Worm (Caenorhabditis elegans) whole organism, early embryonic: ENCODE results near the gene T15B12.2.

ENCODE experiments used
- B0310.2 ChIP-seq: sonication (generic microtip); optimal IDR thresholded peaks from 2 replicates; lab custom pipeline; 2016; ENCODE audit warnings: mild to moderate bottlenecking, missing genetic modification characterization, missing compliant biosample characterization
- F13C5.2 ChIP-seq: sonication (generic microtip); optimal IDR thresholded peaks from 2 replicates; lab custom pipeline; 2017; ENCODE audit warnings: mild to moderate bottlenecking, missing genetic modification characterization, inconsistent platforms, missing compliant biosample characterization
- aly-1 ChIP-seq: sonication (generic microtip); optimal IDR thresholded peaks from 2 replicates; lab custom pipeline; 2016; ENCODE audit warnings: missing genetic modification characterization, missing compliant biosample characterization
- ama-1 ChIP-seq: fragments of 150-350 bp; optimal IDR thresholded peaks from 2 replicates; lab custom pipeline; 2014
- ceh-13 ChIP-seq: fragments of 200-800 bp; sonication (Bioruptor generic); optimal IDR thresholded peaks from 2 replicates; lab custom pipeline; 2018; ENCODE audit warnings: mild to moderate bottlenecking, missing genetic modification characterization, missing compliant biosample characterization
- ceh-36 ChIP-seq: sonication (generic microtip); optimal IDR thresholded peaks from 2 replicates; lab custom pipeline; 2016; ENCODE audit warnings: missing genetic modification characterization, inconsistent platforms, missing compliant biosample characterization
- ets-7 ChIP-seq: sonication (generic microtip); optimal IDR thresholded peaks from 2 replicates; lab custom pipeline; 2016; ENCODE audit warnings: missing genotype, missing genetic modification characterization, missing compliant biosample characterization
- flt-1 ChIP-seq: fragments of 200-800 bp; sonication (Bioruptor generic); IDR thresholded peaks from 2 replicates; pipeline ENCODE4 v1.3.6; 2022; ENCODE audit warnings: missing genetic modification characterization, missing compliant biosample characterization
- hmbx-1 ChIP-seq: sonication (generic microtip); optimal IDR thresholded peaks from 2 replicates; lab custom pipeline; 2016; ENCODE audit warnings: mild to moderate bottlenecking, missing genetic modification characterization, missing compliant biosample characterization
- hmg-4 ChIP-seq: fragments of 200-800 bp; sonication (Bioruptor generic); optimal IDR thresholded peaks from 2 replicates; lab custom pipeline; 2018; ENCODE audit warnings: mild to moderate bottlenecking, missing genetic modification characterization, missing compliant biosample characterization
- hnd-1 ChIP-seq: sonication (generic microtip); optimal IDR thresholded peaks from 2 replicates; lab custom pipeline; 2016; ENCODE audit warnings: missing genetic modification characterization, missing compliant biosample characterization
- pes-1 ChIP-seq: fragments of 200-800 bp; sonication (Bioruptor generic); IDR thresholded peaks from 2 replicates; pipeline ENCODE4 v1.3.6; 2022; ENCODE audit warnings: missing genetic modification reagents, missing genetic modification characterization, missing compliant biosample characterization
- scrt-1 ChIP-seq: fragments of 200-800 bp; sonication (Bioruptor generic); IDR thresholded peaks from 2 replicates; pipeline ENCODE4 v1.3.6; 2022; ENCODE audit warnings: missing genetic modification characterization, missing compliant biosample characterization
- sea-1 ChIP-seq: fragments of 200-800 bp; sonication (Bioruptor generic); conservative IDR thresholded peaks from 2 replicates; pipeline ENCODE4 v1.3.6; 2022; ENCODE audit warnings: missing genetic modification characterization, missing compliant biosample characterization
- tbx-11 ChIP-seq: fragments of 200-800 bp; sonication (Bioruptor generic); IDR thresholded peaks from 2 replicates; pipeline ENCODE4 v1.3.6; 2022; ENCODE audit warnings: missing genetic modification characterization, missing compliant biosample characterization
- tbx-37 ChIP-seq: fragments of 200-800 bp; sonication (Bioruptor generic); conservative IDR thresholded peaks from 2 replicates; pipeline ENCODE4 v1.3.6; 2022; ENCODE audit warnings: missing genetic modification reagents, missing genetic modification characterization, missing compliant biosample characterization
- tra-4 ChIP-seq: sonication (generic microtip); optimal IDR thresholded peaks from 2 replicates; lab custom pipeline; 2017; ENCODE audit warnings: missing genetic modification characterization, missing compliant biosample characterization

The T15B12.2 gene

ce11 chrIII:5338787-5339186 is 37.1 kb upstream of the T15B12.2 start:
- no peak for TF ChIP-seq scrt-1 (GFP tag; lab: Robert Waterston, UW)
- TF ChIP-seq tra-4, result no peak
- no peak for TF ChIP-seq hnd-1 (tag; lab: Kevin White, UChicago)

ce11 chrIII:5334517-5335049 is 32.9 kb upstream of the T15B12.2 start:
- no peak for TF ChIP-seq flt-1 (GFP tag; lab: Robert Waterston, UW)
- TF ChIP-seq hnd-1 (tag; lab: Kevin White, UChicago), result no peak
- no peak for TF ChIP-seq aly-1 (tag; lab: Kevin White, UChicago)
- no peak for TF ChIP-seq B0310.2 (tag; lab: Kevin White, UChicago)
- TF ChIP-seq F13C5.2, result no peak
- no peak for TF ChIP-seq ama-1 (lab: Kevin White, UChicago)
- no peak for TF ChIP-seq scrt-1 (GFP tag; lab: Robert Waterston, UW)
- TF ChIP-seq hmg-4, result no peak
- TF ChIP-seq ceh-13 (GFP tag; lab: Kevin White, UChicago), result no peak

- no peak for TF ChIP-seq flt-1 (GFP tag; lab: Robert Waterston, UW)
- TF ChIP-seq hmbx-1, result no peak
- TF ChIP-seq sea-1 (GFP tag; lab: Robert Waterston, UW), result no peak
- TF ChIP-seq scrt-1 (GFP tag; lab: Robert Waterston, UW), result no peak
- no peak for TF ChIP-seq tbx-11
- TF ChIP-seq ets-7 (tag; lab: Kevin White, UChicago), result no peak
These were observed 27.7 kb upstream of the T15B12.2 start for ce11 chrIII:5329372-5329771.

DNA sequence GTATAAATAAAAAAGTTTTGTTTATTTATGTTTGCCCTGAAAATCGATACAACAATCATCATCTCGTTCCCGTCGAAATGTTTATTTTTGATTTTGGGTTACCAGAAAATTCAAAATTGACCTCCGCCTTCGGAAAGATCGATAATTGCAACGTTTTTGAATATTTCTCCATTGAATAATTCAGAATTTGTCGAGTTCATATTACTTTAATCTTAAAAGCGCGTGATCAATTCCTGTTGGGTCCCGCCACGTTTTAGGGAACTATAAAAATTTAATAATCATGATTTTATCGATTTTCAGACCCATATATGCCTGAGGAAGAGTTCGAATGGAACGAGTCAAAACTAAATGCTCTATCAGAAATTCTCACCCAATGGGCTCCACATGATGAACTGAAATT is 24.6 kb upstream of the T15B12.2 start, which contains the start of gene sorf-2:
sorf-2 (plus strand) TSS at position 301 of the 400 bp plus-strand sequence.
- TF ChIP-seq ets-7 (tag; lab: Kevin White, UChicago), result no peak
- TF ChIP-seq aly-1 (tag; lab: Kevin White, UChicago), result no peak
- no peak for TF ChIP-seq ama-1 (lab: Kevin White, UChicago)
- no peak for TF ChIP-seq scrt-1 (GFP tag; lab: Robert Waterston, UW)
- no peak for TF ChIP-seq B0310.2 (tag; lab: Kevin White, UChicago)
- TF ChIP-seq pes-1, result no peak
- no peak for TF ChIP-seq sea-1 (GFP tag; lab: Robert Waterston, UW)

- TF ChIP-seq ama-1 (lab: Kevin White, UChicago), result no peak
- TF ChIP-seq scrt-1 (GFP tag; lab: Robert Waterston, UW), result no peak
- TF ChIP-seq ets-7 (tag; lab: Kevin White, UChicago), result no peak
- TF ChIP-seq hnd-1 (tag; lab: Kevin White, UChicago), result no peak
- TF ChIP-seq tbx-37 (GFP tag; lab: Robert Waterston, UW), result no peak
- no peak for TF ChIP-seq flt-1 (GFP tag; lab: Robert Waterston, UW)
- no peak for TF ChIP-seq aly-1 (tag; lab: Kevin White, UChicago)
- no peak for TF ChIP-seq pes-1
- TF ChIP-seq sea-1 (GFP tag; lab: Robert Waterston, UW), result no peak
- no peak for TF ChIP-seq ceh-36 (tag; lab: Kevin White, UChicago)
- TF ChIP-seq B0310.2 (tag; lab: Kevin White, UChicago), result no peak
- no peak for TF ChIP-seq ceh-13 (GFP tag; lab: Kevin White, UChicago)
These were observed 20.0 kb upstream of the T15B12.2 start, which contains the start of gene F52C9.3 for ce11 chrIII:5321661-5322060. F52C9.3 (plus strand) TSS chrIII:5321885.

DNA sequence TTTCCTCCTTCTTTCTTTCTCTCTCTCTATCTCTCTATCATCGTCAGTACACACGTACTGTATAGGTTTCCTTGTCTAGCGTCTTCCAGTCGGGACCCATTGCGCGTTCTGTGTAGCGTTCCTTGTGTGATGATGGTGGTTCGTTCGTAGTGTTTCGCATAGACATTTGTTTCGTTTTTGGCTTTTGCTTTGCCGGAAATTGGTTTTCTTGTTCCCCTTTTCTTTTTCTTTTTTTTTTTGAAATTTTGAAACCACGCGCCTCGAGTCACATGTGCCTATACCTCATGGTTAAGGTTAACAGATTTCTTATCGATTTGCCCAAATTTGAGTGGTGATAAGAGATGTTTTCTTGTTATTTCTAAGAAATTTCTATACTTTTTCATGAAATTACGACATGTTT is 16.9 kb upstream of the T15B12.2 start:
- TF ChIP-seq hmg-4 (peak; percentile 34), hnd-1 (tag; lab: Kevin White, UChicago) (no peak), sea-1 (GFP tag; lab: Robert Waterston, UW) (0 out of 2 replicates have a peak, but pooled peaks have one; percentile 5), pes-1 (no peak), tbx-11 (no peak)

ce11 chrIII:5310940-5311339 is 9.3 kb upstream of the T15B12.2 start, which contains the start of gene pqe-1:
pqe-1 (plus strand) TSS chrIII:5311240.
- TF ChIP-seq tra-4 (no peak), scrt-1 (GFP tag; lab: Robert Waterston, UW) (no peak), hmbx-1 (no peak), B0310.2 (tag; lab: Kevin White, UChicago) (no peak), ceh-36 (tag; lab: Kevin White, UChicago) (no peak)

DNA sequence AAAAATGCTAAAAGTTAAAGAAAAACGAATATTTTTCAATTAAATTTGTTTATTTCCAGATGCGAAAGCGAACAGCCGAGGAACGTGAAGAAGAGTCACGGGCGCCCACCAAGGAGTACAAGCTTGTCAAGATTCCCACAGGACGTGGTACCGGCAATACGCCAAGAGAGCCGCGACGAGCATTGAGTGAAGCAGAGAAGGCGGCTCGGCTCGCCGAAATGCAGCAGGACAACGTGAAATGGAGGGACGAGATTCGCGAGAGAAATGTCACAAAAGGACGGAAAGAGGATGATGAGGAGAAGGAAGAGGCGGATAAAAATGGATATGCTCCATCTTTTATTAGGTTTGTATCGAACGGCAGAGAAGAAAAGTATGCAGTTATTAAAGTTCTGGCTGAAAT is 8.7 kb upstream of the T15B12.2 start:
- TF ChIP-seq flt-1 (GFP tag; lab: Robert Waterston, UW), result no peak
- TF ChIP-seq ama-1 (lab: Kevin White, UChicago), result no peak
- TF ChIP-seq ets-7 (tag; lab: Kevin White, UChicago), result no peak
- no peak for TF ChIP-seq tbx-11
- TF ChIP-seq ceh-36 (tag; lab: Kevin White, UChicago), result no peak
- no peak for TF ChIP-seq hmg-4
- no peak for TF ChIP-seq B0310.2 (tag; lab: Kevin White, UChicago)
- no peak for TF ChIP-seq tbx-37 (GFP tag; lab: Robert Waterston, UW)
- TF ChIP-seq tra-4, result no peak
- no peak for TF ChIP-seq sea-1 (GFP tag; lab: Robert Waterston, UW)
- no peak for TF ChIP-seq aly-1 (tag; lab: Kevin White, UChicago)
- TF ChIP-seq ceh-13 (GFP tag; lab: Kevin White, UChicago), result no peak
- TF ChIP-seq F13C5.2, result no peak
- no peak for TF ChIP-seq hmbx-1
- TF ChIP-seq hnd-1 (tag; lab: Kevin White, UChicago), result no peak
- no peak for TF ChIP-seq scrt-1 (GFP tag; lab: Robert Waterston, UW)
- no peak for TF ChIP-seq pes-1
